Worm (Caenorhabditis elegans): ENCODE results near the gene rga-4.

The rga-4 gene

ce11 chrV:1326067-1326466 lies 57.0 kb downstream of the rga-4 start:
- TF ChIP-seq Y116A8C.19 (tag; optimal IDR thresholded peaks at IDR 0.05; ENCODE audit: borderline replicate concordance) = no peak
- TF ChIP-seq ceh-82 (tag; optimal IDR thresholded peaks at IDR 0.05) = no peak
- TF ChIP-seq isw-1 (GFP tag; IDR thresholded peaks at IDR 0.05) = no peak
- TF ChIP-seq dsc-1 (tag; optimal IDR thresholded peaks at IDR 0.05) = peak; percentile 44
- peak; percentile 16 for TF ChIP-seq lin-14 (GFP tag; optimal IDR thresholded peaks at IDR 0.05)
- no peak for TF ChIP-seq sox-4 (tag; optimal IDR thresholded peaks at IDR 0.05)
- TF ChIP-seq rnt-1 (tag; optimal IDR thresholded peaks at IDR 0.05) = peak; percentile 17
